Fruit fly (Drosophila melanogaster) whole organism, embryonic: ENCODE data around the gene CG11970.

Source experiments
- Antp ChIP-seq: fragments of 200-800 bp; sonication (Bioruptor generic); optimal IDR thresholded peaks from 3 replicates; lab custom pipeline; 2016; ENCODE audit warnings: missing biosample characterization, missing genetic modification characterization
- C15 ChIP-seq: fragments of 200-800 bp; sonication (Bioruptor generic); IDR thresholded peaks from 3 replicates; pipeline ENCODE4 v1.3.6; 2022; ENCODE audit warnings: missing biosample characterization, missing genetic modification characterization
- CG11247 ChIP-seq: fragments of 200-800 bp; sonication (Bioruptor generic); IDR thresholded peaks from 2 replicates; pipeline ENCODE4 v1.3.6; 2022; ENCODE audit warnings: missing biosample characterization, missing genetic modification characterization
- CG15601 ChIP-seq: fragments of 200-800 bp; sonication (Bioruptor generic); optimal IDR thresholded peaks from 3 replicates; lab custom pipeline; 2019; ENCODE audit warnings: missing biosample characterization, mild to moderate bottlenecking, missing genetic modification characterization, moderate library complexity
- CG17359 ChIP-seq: fragments of 200-800 bp; sonication (Bioruptor generic); optimal IDR thresholded peaks from 3 replicates; lab custom pipeline; 2018; ENCODE audit warnings: missing biosample characterization, mild to moderate bottlenecking, missing genetic modification characterization, moderate library complexity
- CG2120 ChIP-seq: fragments of 200-800 bp; sonication (Bioruptor generic); optimal IDR thresholded peaks from 3 replicates; lab custom pipeline; 2016; ENCODE audit warnings: missing biosample characterization, missing genetic modification characterization
- CG2202 ChIP-seq: fragments of 200-800 bp; sonication (Bioruptor generic); optimal IDR thresholded peaks from 2 replicates; lab custom pipeline; 2018; ENCODE audit warnings: missing biosample characterization, mild to moderate bottlenecking, missing genetic modification characterization
- CG3281 ChIP-seq: fragments of 200-800 bp; sonication (Bioruptor generic); optimal IDR thresholded peaks from 3 replicates; lab custom pipeline; 2017; ENCODE audit warnings: missing biosample characterization, mild to moderate bottlenecking, missing genetic modification characterization
- CG3838 ChIP-seq: fragments of 200-800 bp; sonication (Bioruptor generic); optimal IDR thresholded peaks from 3 replicates; lab custom pipeline; 2016; ENCODE audit warnings: missing biosample characterization, missing genetic modification characterization
- CG4328 ChIP-seq: fragments of 200-800 bp; sonication (Bioruptor generic); optimal IDR thresholded peaks from 3 replicates; lab custom pipeline; 2017; ENCODE audit warnings: missing biosample characterization, missing genetic modification reagents, missing genetic modification characterization
- CG4820 ChIP-seq: fragments of 200-800 bp; sonication (Bioruptor generic); optimal IDR thresholded peaks from 3 replicates; lab custom pipeline; 2016; ENCODE audit warnings: missing biosample characterization, missing genetic modification characterization
- CG5180 ChIP-seq: fragments of 200-800 bp; sonication (Bioruptor generic); optimal IDR thresholded peaks from 3 replicates; lab custom pipeline; 2017; ENCODE audit warnings: missing biosample characterization, missing genetic modification characterization, mild to moderate bottlenecking, moderate library complexity, missing genetic modification reagents
- CG6791 ChIP-seq: fragments of 200-800 bp; sonication (Bioruptor generic); IDR thresholded peaks from 3 replicates; pipeline ENCODE4 v1.3.6; 2022; ENCODE audit warnings: missing biosample characterization, missing genetic modification characterization; ENCODE audit not compliant: partially characterized antibody
- CG9797 ChIP-seq: fragments of 200-800 bp; sonication (Bioruptor generic); optimal IDR thresholded peaks from 3 replicates; lab custom pipeline; 2018; ENCODE audit warnings: missing biosample characterization, mild to moderate bottlenecking, missing genetic modification characterization
- Dbx ChIP-seq: fragments of 200-800 bp; sonication (Bioruptor generic); IDR thresholded peaks from 3 replicates; pipeline ENCODE4 v1.3.6; 2022; ENCODE audit warnings: missing biosample characterization, missing genetic modification characterization
- ERR ChIP-seq: fragments of 200-800 bp; sonication (Bioruptor generic); optimal IDR thresholded peaks from 2 replicates; lab custom pipeline; 2016; ENCODE audit warnings: missing biosample characterization, missing genetic modification characterization
- H15 ChIP-seq: fragments of 200-800 bp; sonication (Bioruptor generic); IDR thresholded peaks from 3 replicates; pipeline ENCODE4 v1.3.6; 2022; ENCODE audit warnings: missing biosample characterization, missing genetic modification characterization
- Max ChIP-seq: fragments of 200-800 bp; sonication (Bioruptor generic); optimal IDR thresholded peaks from 2 replicates; lab custom pipeline; 2016; ENCODE audit warnings: missing biosample characterization, mild to moderate bottlenecking, missing genetic modification characterization
- Rfx ChIP-seq: fragments of 200-800 bp; sonication (Bioruptor generic); IDR thresholded peaks from 2 replicates; pipeline ENCODE4 v1.3.6; 2022; ENCODE audit warnings: missing biosample characterization, missing genetic modification characterization
- Sox100B ChIP-seq: fragments of 200-800 bp; sonication (Bioruptor generic); optimal IDR thresholded peaks from 3 replicates; lab custom pipeline; 2018; ENCODE audit warnings: missing biosample characterization, mild to moderate bottlenecking, missing genetic modification characterization
- Xbp1 ChIP-seq: fragments of 200-800 bp; sonication (Bioruptor generic); optimal IDR thresholded peaks from 3 replicates; lab custom pipeline; 2016; ENCODE audit warnings: missing biosample characterization, mild to moderate bottlenecking, missing genetic modification characterization
- Xrp1 ChIP-seq: fragments of 200-800 bp; sonication (Bioruptor generic); IDR thresholded peaks from 2 replicates; pipeline ENCODE4 v1.3.6; 2022; ENCODE audit warnings: missing biosample characterization, missing genetic modification characterization
- bbx ChIP-seq: fragments of 200-800 bp; sonication (Bioruptor generic); IDR thresholded peaks from 2 replicates; pipeline ENCODE4 v1.3.6; 2022; ENCODE audit warnings: missing biosample characterization, missing genetic modification characterization; ENCODE audit not compliant: partially characterized antibody
- bsh ChIP-seq, 2 experiments: fragments of 200-800 bp; sonication (Bioruptor generic); optimal IDR thresholded peaks; 2 replicates each; lab custom pipeline; 2017 to 2018; ENCODE audit warnings: mild to moderate bottlenecking in 2 of 2, missing biosample characterization in 2 of 2, missing genetic modification characterization in 2 of 2, moderate library complexity in 1 of 2
- btn ChIP-seq: fragments of 200-800 bp; sonication (Bioruptor generic); optimal IDR thresholded peaks from 2 replicates; lab custom pipeline; 2016; ENCODE audit warnings: missing biosample characterization, missing genetic modification characterization
- chif ChIP-seq, 2 experiments: fragments of 200-800 bp; sonication (Bioruptor generic); optimal IDR thresholded peaks; 3 replicates each; lab custom pipeline; 2016; ENCODE audit warnings: missing biosample characterization in 2 of 2, missing genetic modification characterization in 2 of 2
- chn ChIP-seq: fragments of 200-800 bp; sonication (Bioruptor generic); optimal IDR thresholded peaks from 2 replicates; lab custom pipeline; 2016; ENCODE audit warnings: missing biosample characterization, missing genetic modification characterization
- ci ChIP-seq: fragments of 200-800 bp; sonication (Bioruptor generic); IDR thresholded peaks from 3 replicates; pipeline ENCODE4 v1.3.6; 2022; ENCODE audit warnings: missing biosample characterization, missing genetic modification characterization
- disco-r ChIP-seq: fragments of 200-800 bp; sonication (Bioruptor generic); optimal IDR thresholded peaks from 2 replicates; lab custom pipeline; 2016; ENCODE audit warnings: missing biosample characterization, missing genetic modification characterization
- dmrt99B ChIP-seq: fragments of 200-800 bp; sonication (Bioruptor generic); optimal IDR thresholded peaks from 2 replicates; lab custom pipeline; 2018; ENCODE audit warnings: missing biosample characterization, mild to moderate bottlenecking, missing genetic modification characterization, moderate library complexity
- esg ChIP-seq: fragments of 200-800 bp; sonication (Bioruptor generic); conservative IDR thresholded peaks from 2 replicates; pipeline ENCODE4 v1.3.6; 2022; ENCODE audit warnings: missing biosample characterization, missing genetic modification characterization
- exex ChIP-seq: fragments of 200-800 bp; sonication (Bioruptor generic); optimal IDR thresholded peaks from 4 replicates; lab custom pipeline; 2018; ENCODE audit warnings: missing biosample characterization, mild to moderate bottlenecking, missing genetic modification characterization, moderate library complexity
- gcm ChIP-seq: fragments of 200-800 bp; sonication (Bioruptor generic); optimal IDR thresholded peaks from 2 replicates; lab custom pipeline; 2019; ENCODE audit warnings: missing biosample characterization, mild to moderate bottlenecking, missing genetic modification characterization, moderate library complexity
- knrl ChIP-seq: fragments of 200-800 bp; sonication (Bioruptor generic); IDR thresholded peaks from 3 replicates; pipeline ENCODE4 v1.3.6; 2022; ENCODE audit warnings: missing biosample characterization, missing genetic modification characterization; ENCODE audit not compliant: partially characterized antibody
- lmd ChIP-seq: fragments of 200-800 bp; sonication (Bioruptor generic); IDR thresholded peaks from 2 replicates; pipeline ENCODE4 v1.3.6; 2022; ENCODE audit warnings: missing biosample characterization, missing genetic modification characterization
- nmo ChIP-seq: fragments of 200-800 bp; sonication (Bioruptor generic); optimal IDR thresholded peaks from 2 replicates; lab custom pipeline; 2018; ENCODE audit warnings: missing biosample characterization, mild to moderate bottlenecking, missing genetic modification characterization, moderate library complexity
- pb ChIP-seq: fragments of 200-800 bp; sonication (Bioruptor generic); optimal IDR thresholded peaks from 3 replicates; lab custom pipeline; 2016; ENCODE audit warnings: missing biosample characterization, missing genetic modification characterization
- run ChIP-seq: fragments of 200-800 bp; sonication (Bioruptor generic); optimal IDR thresholded peaks from 3 replicates; lab custom pipeline; 2018; ENCODE audit warnings: missing biosample characterization, mild to moderate bottlenecking, missing genetic modification characterization
- sens ChIP-seq: fragments of 200-800 bp; sonication (Bioruptor generic); peaks from one replicate; lab custom pipeline; 2016; ENCODE audit warnings: missing biosample characterization, missing genetic modification characterization
- seq ChIP-seq: fragments of 200-800 bp; sonication (Bioruptor generic); IDR thresholded peaks from 2 replicates; pipeline ENCODE4 v1.3.6; 2022; ENCODE audit warnings: missing biosample characterization, missing genetic modification characterization
- shn ChIP-seq: fragments of 200-800 bp; sonication (Bioruptor generic); optimal IDR thresholded peaks from 3 replicates; lab custom pipeline; 2016; ENCODE audit warnings: missing biosample characterization, missing genetic modification characterization
- so ChIP-seq: fragments of 200-800 bp; sonication (Bioruptor generic); IDR thresholded peaks from 3 replicates; pipeline ENCODE4 v1.3.6; 2022; ENCODE audit warnings: missing biosample characterization, missing genetic modification characterization
- sob ChIP-seq: fragments of 200-800 bp; sonication (Bioruptor generic); IDR thresholded peaks from 2 replicates; pipeline ENCODE4 v1.3.6; 2022; ENCODE audit warnings: missing biosample characterization, missing genetic modification characterization
- tin ChIP-seq: fragments of 200-800 bp; sonication (Bioruptor generic); optimal IDR thresholded peaks from 3 replicates; lab custom pipeline; 2016; ENCODE audit warnings: missing biosample characterization, missing genetic modification characterization
- trh ChIP-seq: fragments of 200-800 bp; sonication (Bioruptor generic); optimal IDR thresholded peaks from 2 replicates; lab custom pipeline; 2016; ENCODE audit warnings: missing biosample characterization, missing genetic modification characterization
- unc-4 ChIP-seq: fragments of 200-800 bp; sonication (Bioruptor generic); IDR thresholded peaks from 2 replicates; pipeline ENCODE4 v1.3.6; 2022; ENCODE audit warnings: missing biosample characterization, missing genetic modification characterization; ENCODE audit not compliant: partially characterized antibody
- vfl ChIP-seq: fragments of 200-800 bp; sonication (Bioruptor generic); optimal IDR thresholded peaks from 2 replicates; lab custom pipeline; 2016; ENCODE audit warnings: missing biosample characterization, missing genetic modification characterization
- vnd ChIP-seq: fragments of 200-800 bp; sonication (Bioruptor generic); IDR thresholded peaks from 3 replicates; pipeline ENCODE4 v1.3.6; 2022; ENCODE audit warnings: missing biosample characterization, missing genetic modification characterization; ENCODE audit not compliant: partially characterized antibody
- z ChIP-seq: fragments of 200-800 bp; sonication (Bioruptor generic); IDR thresholded peaks from 3 replicates; pipeline ENCODE4 v1.3.6; 2022; ENCODE audit warnings: missing biosample characterization, missing genetic modification characterization
- zf30C ChIP-seq: fragments of 200-800 bp; sonication (Bioruptor generic); optimal IDR thresholded peaks from 3 replicates; lab custom pipeline; 2018; ENCODE audit warnings: missing biosample characterization, mild to moderate bottlenecking, missing genetic modification characterization

The CG11970 gene

DNA sequence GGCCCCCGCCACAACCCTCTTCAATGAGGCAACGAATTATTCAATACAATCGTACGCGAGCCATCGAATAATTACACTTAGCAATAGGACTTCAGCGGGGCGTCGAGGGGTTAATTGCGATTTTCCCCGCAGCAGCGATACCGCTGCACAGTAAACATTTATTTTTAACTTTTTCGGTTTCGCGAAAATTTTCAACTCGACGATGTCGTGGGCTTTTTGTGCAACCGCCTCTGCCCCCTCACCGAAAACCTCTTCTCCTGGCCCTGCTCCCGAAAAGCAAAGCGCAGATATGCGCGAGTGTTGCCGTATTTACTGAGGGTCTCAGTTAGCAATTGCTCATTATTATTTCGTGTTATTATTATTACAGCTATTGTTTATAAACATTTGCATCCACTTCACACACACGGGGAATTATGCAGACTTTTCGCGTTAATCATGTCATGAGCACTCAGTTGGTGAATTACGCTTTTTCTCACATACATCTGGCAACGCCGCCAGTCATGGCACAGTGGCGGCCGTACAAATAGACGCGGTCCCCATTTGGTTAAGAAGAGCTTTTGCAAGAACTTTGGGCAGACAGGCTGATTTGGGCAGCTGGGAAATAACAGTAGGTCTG is 29.4 kb downstream of the CG11970 start (continued):
- no peak for TF ChIP-seq exex (tag; lab: Kevin White, UChicago)
- peak; percentile 73 for TF ChIP-seq CG2120 (GFP tag; lab: Kevin White, UChicago)
- no peak for TF ChIP-seq CG5180
- peak; percentile 9 for TF ChIP-seq CG2202 (tag; lab: Kevin White, UChicago)
- peak; percentile 63 for TF ChIP-seq pb (GFP tag; lab: Kevin White, UChicago)
- peak; percentile 62 for TF ChIP-seq Xbp1
- TF ChIP-seq H15, result 0 out of 3 replicates have a peak, but pooled peaks have one; percentile 37
- TF ChIP-seq Rfx (GFP tag; lab: Robert Waterston, UW), result peak; percentile 56
- peak; percentile 28 for TF ChIP-seq CG15601 (tag; lab: Kevin White, UChicago)
- TF ChIP-seq run (tag; lab: Kevin White, UChicago), result no peak
- TF ChIP-seq C15 (GFP tag; lab: Robert Waterston, UW), result no peak
- no peak for TF ChIP-seq Sox100B (GFP tag; lab: Kevin White, UChicago)
- no peak for TF ChIP-seq btn
- TF ChIP-seq chif (GFP tag; optimal IDR thresholded peaks at IDR 0.05; lab: Kevin White, UChicago), result peak in 1 of 2 experiments; percentile 42
- no peak for TF ChIP-seq CG9797 (GFP tag; lab: Kevin White, UChicago)
- TF ChIP-seq lmd (GFP tag; lab: Robert Waterston, UW), result no peak; the same call in 1 of the 2 replicates
- TF ChIP-seq CG11247 (GFP tag; lab: Robert Waterston, UW), result 0 out of 2 replicates have a peak, but pooled peaks have one; percentile 35
- peak; percentile 41; the same call in 1 of the 3 replicates for TF ChIP-seq Dbx (GFP tag; lab: Robert Waterston, UW)
- peak; percentile 40; the same call in 1 of the 3 replicates for TF ChIP-seq so (GFP tag; lab: Robert Waterston, UW)
- no peak for TF ChIP-seq CG6791 (GFP tag; lab: Robert Waterston, UW)
- TF ChIP-seq ERR (GFP tag; lab: Kevin White, UChicago), result peak; percentile 24
- peak; percentile 57 for TF ChIP-seq CG3281 (GFP tag; lab: Kevin White, UChicago)
- peak; percentile 93 for TF ChIP-seq sens (GFP tag; lab: Kevin White, UChicago)
- TF ChIP-seq z (GFP tag; lab: Robert Waterston, UW), result no peak
- peak; percentile 43 for TF ChIP-seq tin (GFP tag; lab: Kevin White, UChicago)
- TF ChIP-seq chn (GFP tag; lab: Kevin White, UChicago), result peak; percentile 64
- TF ChIP-seq CG17359, result peak; percentile 50
- TF ChIP-seq seq (GFP tag; lab: Robert Waterston, UW), result no peak
- TF ChIP-seq vnd (GFP tag; lab: Robert Waterston, UW), result no peak
- TF ChIP-seq CG4820 (GFP tag; lab: Kevin White, UChicago), result peak; percentile 3
- no peak for TF ChIP-seq CG3838 (GFP tag; lab: Kevin White, UChicago)
- TF ChIP-seq Max (GFP tag; lab: Kevin White, UChicago), result peak; percentile 44
- TF ChIP-seq bbx (GFP tag; lab: Robert Waterston, UW), result no peak
- TF ChIP-seq esg (GFP tag; lab: Robert Waterston, UW), result no peak
- TF ChIP-seq sob (GFP tag; lab: Robert Waterston, UW), result peak; percentile 31; the same call in 1 of the 2 replicates
- TF ChIP-seq unc-4 (GFP tag; lab: Robert Waterston, UW), result no peak; the same call in 1 of the 2 replicates
- TF ChIP-seq knrl (GFP tag; lab: Robert Waterston, UW), result peak; percentile 23; the same call in 1 of the 3 replicates
- TF ChIP-seq trh (GFP tag; lab: Kevin White, UChicago), result no peak
- 0 out of 2 replicates have a peak, but pooled peaks have one; percentile 42 for TF ChIP-seq Xrp1 (GFP tag; lab: Robert Waterston, UW)
- TF ChIP-seq dmrt99B (tag; lab: Kevin White, UChicago), result no peak
- peak; percentile 12 for TF ChIP-seq CG4328 (GFP tag; lab: Kevin White, UChicago)
- TF ChIP-seq ci (GFP tag; lab: Robert Waterston, UW), result peak; percentile 72
- TF ChIP-seq Antp, result peak; percentile 68
- peak; percentile 45 for TF ChIP-seq disco-r (GFP tag; lab: Kevin White, UChicago)
- peak in 1 of 2 experiments; percentile 55 for TF ChIP-seq bsh (GFP tag; optimal IDR thresholded peaks at IDR 0.05; lab: Kevin White, UChicago)
- peak; percentile 7 for TF ChIP-seq gcm (GFP tag; lab: Kevin White, UChicago)
- peak; percentile 36 for TF ChIP-seq vfl (GFP tag; lab: Kevin White, UChicago)
- TF ChIP-seq shn (GFP tag; lab: Kevin White, UChicago), result peak; percentile 72
- TF ChIP-seq zf30C (GFP tag; lab: Kevin White, UChicago), result no peak
- TF ChIP-seq nmo (GFP tag; lab: Kevin White, UChicago), result peak; percentile 45
